Worm (Caenorhabditis elegans): ENCODE measurements around the gene nspg-8.

- TF ChIP-seq ZK185.1 (tag; optimal IDR thresholded peaks at IDR 0.05; ENCODE audit: poor library complexity, severe bottlenecking): no peak
- TF ChIP-seq him-1 (tag; optimal IDR thresholded peaks at IDR 0.05): no peak
These were observed 41.6 kb downstream of the nspg-8 start for ce11 chrIII:1223319-1224093.
